Worm (Caenorhabditis elegans) whole organism, late embryonic: ENCODE measurements around the gene mcu-1.

ENCODE experiments used
- C38D4.7 ChIP-seq: fragments of 200-800 bp; sonication (Bioruptor generic); optimal IDR thresholded peaks from 2 replicates; lab custom pipeline; 2018; ENCODE audit warnings: mild to moderate bottlenecking, missing genetic modification characterization, moderate library complexity, missing compliant biosample characterization
- T23F11.4 ChIP-seq: fragments of 200-800 bp; sonication (Bioruptor generic); optimal IDR thresholded peaks from 2 replicates; lab custom pipeline; 2018; ENCODE audit warnings: mild to moderate bottlenecking, missing genetic modification characterization, missing compliant biosample characterization
- Y22D7AL.16 ChIP-seq: sonication (generic microtip); optimal IDR thresholded peaks from 2 replicates; lab custom pipeline; 2016; ENCODE audit warnings: missing genetic modification characterization, missing compliant biosample characterization
- ahr-1 ChIP-seq: sonication (generic microtip); optimal IDR thresholded peaks from 2 replicates; lab custom pipeline; 2016; ENCODE audit warnings: missing genetic modification characterization, missing compliant biosample characterization
- ama-1 ChIP-seq: fragments of 150-350 bp; optimal IDR thresholded peaks from 2 replicates; lab custom pipeline; 2014
- ceh-19 ChIP-seq: fragments of 200-800 bp; sonication (Bioruptor generic); optimal IDR thresholded peaks from 2 replicates; lab custom pipeline; 2018; ENCODE audit warnings: mild to moderate bottlenecking, missing genetic modification characterization, missing compliant biosample characterization
- ceh-22 ChIP-seq: sonication (generic microtip); optimal IDR thresholded peaks from 2 replicates; lab custom pipeline; 2017; ENCODE audit warnings: missing biosample characterization, missing genetic modification characterization
- ceh-31 ChIP-seq: sonication (generic microtip); optimal IDR thresholded peaks from 2 replicates; lab custom pipeline; 2016; ENCODE audit warnings: missing genetic modification characterization, missing compliant biosample characterization
- ceh-45 ChIP-seq: fragments of 200-800 bp; sonication (Bioruptor generic); IDR thresholded peaks from 2 replicates; pipeline ENCODE4 v1.3.6; 2022; ENCODE audit warnings: missing genetic modification reagents, missing genetic modification characterization, missing compliant biosample characterization
- ceh-48 ChIP-seq: sonication (generic microtip); optimal IDR thresholded peaks from 2 replicates; lab custom pipeline; 2016; ENCODE audit warnings: missing genetic modification characterization, inconsistent platforms, missing compliant biosample characterization
- ceh-6 ChIP-seq: fragments of 200-800 bp; sonication (Bioruptor generic); optimal IDR thresholded peaks from 2 replicates; lab custom pipeline; 2018; ENCODE audit warnings: mild to moderate bottlenecking, missing genetic modification characterization, missing compliant biosample characterization
- dve-1 ChIP-seq: sonication (generic microtip); optimal IDR thresholded peaks from 2 replicates; lab custom pipeline; 2017; ENCODE audit warnings: antibody characterized with exemption, mild to moderate bottlenecking, missing genetic modification characterization, missing compliant biosample characterization
- fax-1 ChIP-seq: sonication (generic microtip); optimal IDR thresholded peaks from 2 replicates; lab custom pipeline; 2016; ENCODE audit warnings: missing genotype, missing genetic modification characterization, missing compliant biosample characterization
- gmeb-2 ChIP-seq: sonication (generic microtip); optimal IDR thresholded peaks from 2 replicates; lab custom pipeline; 2016; ENCODE audit warnings: missing genetic modification characterization, inconsistent platforms, missing compliant biosample characterization
- hlh-13 ChIP-seq: fragments of 200-800 bp; sonication (Bioruptor generic); optimal IDR thresholded peaks from 2 replicates; lab custom pipeline; 2018; ENCODE audit warnings: mild to moderate bottlenecking, missing genetic modification characterization, missing compliant biosample characterization
- hlh-15 ChIP-seq: sonication (generic microtip); optimal IDR thresholded peaks from 2 replicates; lab custom pipeline; 2016; ENCODE audit warnings: missing genetic modification characterization, missing compliant biosample characterization
- hlh-8 ChIP-seq: sonication (generic microtip); optimal IDR thresholded peaks from 2 replicates; lab custom pipeline; 2016; ENCODE audit warnings: missing genotype, missing genetic modification characterization, missing compliant biosample characterization
- lim-6 ChIP-seq: sonication (generic microtip); optimal IDR thresholded peaks from 2 replicates; lab custom pipeline; 2016; ENCODE audit warnings: missing genetic modification characterization, missing compliant biosample characterization
- lin-11 ChIP-seq: fragments of 200-800 bp; sonication (Bioruptor generic); optimal IDR thresholded peaks from 2 replicates; lab custom pipeline; 2018; ENCODE audit warnings: mild to moderate bottlenecking, missing genetic modification characterization, missing compliant biosample characterization
- nfya-1 ChIP-seq: sonication (generic microtip); optimal IDR thresholded peaks from 2 replicates; lab custom pipeline; 2017; ENCODE audit warnings: missing genetic modification characterization, mild to moderate bottlenecking, missing compliant biosample characterization, antibody characterized with exemption, moderate library complexity
- nhr-11 ChIP-seq: fragments of 150-350 bp; optimal IDR thresholded peaks from 2 replicates; lab custom pipeline; 2014; ENCODE audit warnings: missing biosample characterization, missing genetic modification characterization
- nhr-232 ChIP-seq: sonication (generic microtip); optimal IDR thresholded peaks from 2 replicates; lab custom pipeline; 2016; ENCODE audit warnings: missing genetic modification characterization, missing compliant biosample characterization
- npax-4 ChIP-seq: sonication (generic microtip); optimal IDR thresholded peaks from 2 replicates; lab custom pipeline; 2016; ENCODE audit warnings: missing genetic modification characterization, missing compliant biosample characterization
- odd-2 ChIP-seq: sonication (generic microtip); optimal IDR thresholded peaks from 2 replicates; lab custom pipeline; 2017; ENCODE audit warnings: antibody characterized with exemption, mild to moderate bottlenecking, missing genetic modification characterization, missing compliant biosample characterization
- pag-3 ChIP-seq: sonication (generic microtip); optimal IDR thresholded peaks from 2 replicates; lab custom pipeline; 2016; ENCODE audit warnings: missing compliant biosample characterization, missing genetic modification characterization, borderline replicate concordance
- pat-9 ChIP-seq: fragments of 200-800 bp; sonication (Bioruptor generic); optimal IDR thresholded peaks from 2 replicates; lab custom pipeline; 2018; ENCODE audit warnings: mild to moderate bottlenecking, missing genetic modification characterization, moderate library complexity, missing compliant biosample characterization
- pha-2 ChIP-seq: sonication (generic microtip); optimal IDR thresholded peaks from 2 replicates; lab custom pipeline; 2017; ENCODE audit warnings: mild to moderate bottlenecking, missing genetic modification characterization, missing compliant biosample characterization
- pha-4 ChIP-seq: fragments of 150-350 bp; optimal IDR thresholded peaks from 2 replicates; lab custom pipeline; 2018; ENCODE audit warnings: missing biosample characterization, missing genetic modification reagents, missing genetic modification characterization
- pros-1 ChIP-seq: fragments of 150-350 bp; optimal IDR thresholded peaks from 2 replicates; lab custom pipeline; 2014; ENCODE audit warnings: missing biosample characterization, missing genetic modification reagents, missing genetic modification characterization
- ref-2 ChIP-seq: sonication (generic microtip); optimal IDR thresholded peaks from 2 replicates; lab custom pipeline; 2016; ENCODE audit warnings: missing genetic modification characterization, missing compliant biosample characterization
- sox-2 ChIP-seq: fragments of 200-800 bp; sonication (Bioruptor generic); IDR thresholded peaks from 2 replicates; pipeline ENCODE4 v1.3.6; 2022; ENCODE audit warnings: missing genetic modification reagents, missing genetic modification characterization, missing compliant biosample characterization
- tbx-2 ChIP-seq: sonication (generic microtip); optimal IDR thresholded peaks from 2 replicates; lab custom pipeline; 2016; ENCODE audit warnings: missing genetic modification characterization, missing compliant biosample characterization
- tbx-7 ChIP-seq: sonication (generic microtip); optimal IDR thresholded peaks from 2 replicates; lab custom pipeline; 2016; ENCODE audit warnings: missing genotype, missing genetic modification characterization, missing compliant biosample characterization
- ttx-3 ChIP-seq: sonication (generic microtip); optimal IDR thresholded peaks from 2 replicates; lab custom pipeline; 2016; ENCODE audit warnings: missing genetic modification reagents, missing genetic modification characterization, missing compliant biosample characterization
- unc-42 ChIP-seq: sonication (generic microtip); optimal IDR thresholded peaks from 2 replicates; lab custom pipeline; 2016; ENCODE audit warnings: missing genotype, missing genetic modification characterization, missing compliant biosample characterization

The mcu-1 gene

ce11 chrIV:5923112-5923511 lies 15.9 kb downstream of the mcu-1 start:
- TF ChIP-seq nfya-1 (no peak), C38D4.7 (GFP tag; lab: Kevin White, UChicago) (no peak), Y22D7AL.16 (no peak), ceh-19 (GFP tag; lab: Kevin White, UChicago) (no peak), ceh-48 (tag; lab: Kevin White, UChicago) (no peak), nhr-11 (tag; lab: Kevin White, UChicago) (no peak), ref-2 (no peak), ceh-6 (no peak), ceh-31 (no peak), pag-3 (tag; lab: Kevin White, UChicago) (no peak), fax-1 (no peak), pha-2 (tag; lab: Kevin White, UChicago) (no peak), tbx-2 (no peak), sox-2 (GFP tag; lab: Robert Waterston, UW) (no peak), gmeb-2 (tag; lab: Kevin White, UChicago) (no peak), npax-4 (tag; lab: Kevin White, UChicago) (no peak), dve-1 (no peak), hlh-15 (tag; lab: Kevin White, UChicago) (no peak)
- TF ChIP-seq, all 69 proteins: peak for 0

- TF ChIP-seq npax-4 (tag; lab: Kevin White, UChicago) (no peak), ceh-6 (no peak), pros-1 (no peak), ceh-19 (GFP tag; lab: Kevin White, UChicago) (no peak), lim-6 (tag; lab: Kevin White, UChicago) (no peak), hlh-8 (tag; lab: Kevin White, UChicago) (no peak), ama-1 (no peak), ttx-3 (tag; lab: Kevin White, UChicago) (no peak), lin-11 (no peak), nhr-232 (tag; lab: Kevin White, UChicago) (no peak), T23F11.4 (GFP tag; lab: Kevin White, UChicago) (no peak), ahr-1 (no peak), ceh-45 (no peak), tbx-7 (tag; lab: Kevin White, UChicago) (no peak), ceh-31 (no peak), pat-9 (tag; lab: Kevin White, UChicago) (no peak), Y22D7AL.16 (no peak)
Observed at ce11 chrIV:5917026-5917425, 22.0 kb downstream of the mcu-1 start, which contains the start of gene dhhc-13. TSS of gene dhhc-13 (plus strand) at chrIV:5917326.

- TF ChIP-seq unc-42 (tag; lab: Kevin White, UChicago), result peak; percentile 91
- TF ChIP-seq fax-1, result no peak
- no peak for TF ChIP-seq Y22D7AL.16
Observed at ce11 chrIV:5915152-5915551, 23.9 kb downstream of the mcu-1 start.

- TF ChIP-seq pros-1 (no peak), nfya-1 (peak; percentile 53), odd-2 (no peak), hlh-13 (GFP tag; lab: Kevin White, UChicago) (no peak), T23F11.4 (GFP tag; lab: Kevin White, UChicago) (no peak), pha-4 (no peak), sox-2 (GFP tag; lab: Robert Waterston, UW) (no peak), pat-9 (tag; lab: Kevin White, UChicago) (no peak)
Observed at ce11 chrIV:5903305-5903778, 35.7 kb downstream of the mcu-1 start, which contains the start of gene H04M03.12. TSS of gene H04M03.12 (minus strand) at chrIV:5903355.

- peak; percentile 85 for TF ChIP-seq unc-42 (tag; lab: Kevin White, UChicago)
- TF ChIP-seq ceh-22, result no peak
Observed at ce11 chrIV:5902730-5903129, 36.3 kb downstream of the mcu-1 start.
